Worm (Caenorhabditis elegans) whole organism, L4/young adult: ENCODE measurements around the gene irld-36.

Experiments used
- dao-5 ChIP-seq: sonication (generic microtip); optimal IDR thresholded peaks from 2 replicates; lab custom pipeline; 2016; ENCODE audit warnings: missing genotype, missing genetic modification characterization, moderate library complexity, missing compliant biosample characterization
- him-1 ChIP-seq: sonication (generic microtip); optimal IDR thresholded peaks from 2 replicates; lab custom pipeline; 2016; ENCODE audit warnings: missing genotype, missing genetic modification reagents, missing genetic modification characterization, missing compliant biosample characterization

DNA sequence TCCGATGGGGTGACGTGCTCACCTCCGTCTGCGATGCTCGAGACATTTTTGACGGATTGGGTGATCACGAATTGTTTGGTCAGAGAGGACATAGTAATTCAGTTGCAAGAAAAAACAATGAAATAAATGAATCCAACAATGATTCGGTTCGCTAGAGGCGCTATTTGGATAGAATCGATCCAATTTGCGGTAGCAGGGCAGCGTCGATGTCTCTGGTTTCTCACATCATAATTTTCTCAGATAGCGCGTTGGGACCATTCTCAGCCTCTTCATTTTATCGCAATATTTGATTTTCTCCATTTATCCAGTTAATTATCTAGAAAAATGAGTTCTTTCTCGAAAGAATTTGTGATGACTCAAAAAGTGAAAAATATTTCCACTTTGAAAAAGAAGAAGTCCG, 27.2 kb downstream of the irld-36 start, which contains the start of gene sdz-18:
- TF ChIP-seq him-1 (tag; lab: Kevin White, UChicago), result no peak
- no peak for TF ChIP-seq dao-5
